Worm (Caenorhabditis elegans) whole organism, dauer: Measurements from ENCODE around the gene Y43F8C.16.

Experiments
- unc-62 ChIP-seq: sonication (generic microtip); optimal IDR thresholded peaks from 2 replicates; lab custom pipeline; 2017; ENCODE audit warnings: missing biosample characterization, missing genetic modification reagents, missing genetic modification characterization

Gene Y43F8C.16

DNA sequence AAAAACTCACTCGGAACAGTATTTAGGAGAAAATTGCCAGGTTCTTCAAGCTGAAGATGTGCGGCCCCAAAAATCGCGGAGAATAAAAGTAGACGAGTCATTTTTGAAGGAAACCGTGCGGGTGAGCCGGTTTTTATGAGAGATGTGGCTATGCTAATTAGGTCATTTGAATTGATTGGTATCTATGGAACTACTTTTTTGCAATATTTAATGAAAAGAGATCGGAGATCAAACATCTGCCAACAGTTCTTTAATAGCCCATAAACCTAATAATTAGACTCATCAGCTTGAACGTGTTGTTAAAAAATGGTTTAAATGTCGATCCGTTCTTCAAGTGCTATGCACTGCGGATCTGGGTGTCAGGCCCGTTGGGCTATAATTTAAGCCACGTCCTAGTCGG, at the start of gene Y43F8C.16:
TSS of gene Y43F8C.16 (minus strand) at position 101 of the 400 bp plus-strand sequence.
- TF ChIP-seq unc-62 (GFP tag; lab: Kevin White, UChicago): no peak

DNA sequence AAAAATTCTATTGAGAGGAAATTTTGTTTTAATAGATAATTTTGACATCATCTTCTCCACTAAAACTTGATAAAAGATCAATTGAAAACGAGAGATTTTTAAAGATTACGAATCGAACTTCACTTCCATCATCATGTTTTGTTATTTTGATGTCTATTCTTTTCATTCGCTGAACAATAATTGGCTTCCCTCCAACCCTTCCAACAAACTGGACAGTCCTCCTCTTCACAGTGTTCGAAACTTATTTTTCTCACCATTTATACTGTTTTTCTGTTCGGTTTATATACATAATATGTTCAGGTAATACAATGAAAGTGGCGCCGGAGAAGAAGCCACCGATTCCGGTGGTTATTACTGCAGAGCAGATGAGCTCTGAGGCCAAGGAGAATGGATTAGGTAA, 45.4 kb upstream of the Y43F8C.16 start, which contains the start of gene M162.5:
TSS of gene M162.5 (plus strand) at position 301 of the 400 bp plus-strand sequence.
- no peak for TF ChIP-seq unc-62 (GFP tag; lab: Kevin White, UChicago)

DNA sequence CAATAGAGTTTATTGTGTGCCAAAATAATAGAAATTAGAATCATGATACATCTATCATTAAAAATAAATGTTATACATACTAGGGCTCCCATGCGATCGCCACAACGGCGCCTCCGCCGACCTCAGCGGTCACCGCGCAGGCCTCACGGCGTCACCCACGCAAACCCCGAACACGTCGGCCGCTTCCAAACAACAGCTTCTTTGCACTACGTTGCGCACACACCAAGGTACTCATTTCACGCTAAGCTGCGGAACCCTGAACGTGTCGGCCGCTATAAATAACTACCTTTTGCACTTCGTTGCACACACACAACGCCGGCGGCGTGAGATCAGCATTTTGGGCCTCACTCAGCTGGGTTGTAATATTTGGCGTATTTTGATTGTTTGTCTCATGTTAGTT, 44.0 kb upstream of the Y43F8C.16 start:
- TF ChIP-seq unc-62 (GFP tag; lab: Kevin White, UChicago): no peak

DNA sequence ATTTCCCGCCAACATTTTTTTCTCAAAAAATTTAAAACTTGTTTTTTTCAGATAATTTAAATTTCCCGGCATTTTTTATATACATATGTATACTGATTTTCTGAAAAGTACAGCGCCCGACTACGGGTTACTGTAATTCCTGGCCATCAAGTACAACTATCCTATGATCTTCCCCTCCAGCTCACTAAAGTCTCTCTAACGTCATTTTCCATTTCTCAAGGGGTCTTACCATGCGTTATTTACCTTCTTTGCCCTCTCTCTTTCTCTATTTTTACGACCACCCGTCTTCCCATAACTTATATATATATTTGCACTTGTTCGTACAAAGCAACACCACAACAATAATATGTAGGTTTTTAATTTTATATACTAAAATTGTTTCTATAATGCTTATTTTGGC, 40.9 kb upstream of the Y43F8C.16 start, which contains the start of gene W04E12.9:
TSS of gene W04E12.9 (plus strand) at position 301 of the 400 bp plus-strand sequence.
- TF ChIP-seq unc-62 (GFP tag; lab: Kevin White, UChicago): no peak

DNA sequence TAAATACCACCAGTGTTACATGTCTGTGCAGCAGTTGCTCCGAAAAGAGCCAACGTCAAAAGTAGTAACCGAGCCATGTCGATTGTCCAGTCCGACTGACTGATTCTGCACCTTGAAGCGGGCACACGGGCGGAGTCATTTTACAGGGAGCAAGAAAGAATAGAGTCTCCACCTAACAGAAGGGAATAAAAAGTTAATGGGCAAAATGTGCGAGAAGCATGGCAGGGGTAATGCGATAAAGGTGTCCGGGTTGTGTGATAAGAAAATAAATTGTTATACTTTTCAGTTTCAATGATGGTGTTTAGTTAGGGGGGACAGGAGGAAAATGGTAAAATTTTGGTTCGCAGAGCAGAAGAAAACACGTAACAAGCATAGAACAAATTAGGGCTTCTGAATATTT, 39.9 kb upstream of the Y43F8C.16 start, which contains the start of gene clec-50:
TSS of gene clec-50 (minus strand) at position 109 of the 400 bp plus-strand sequence.
- no peak for TF ChIP-seq unc-62 (GFP tag; lab: Kevin White, UChicago)

DNA sequence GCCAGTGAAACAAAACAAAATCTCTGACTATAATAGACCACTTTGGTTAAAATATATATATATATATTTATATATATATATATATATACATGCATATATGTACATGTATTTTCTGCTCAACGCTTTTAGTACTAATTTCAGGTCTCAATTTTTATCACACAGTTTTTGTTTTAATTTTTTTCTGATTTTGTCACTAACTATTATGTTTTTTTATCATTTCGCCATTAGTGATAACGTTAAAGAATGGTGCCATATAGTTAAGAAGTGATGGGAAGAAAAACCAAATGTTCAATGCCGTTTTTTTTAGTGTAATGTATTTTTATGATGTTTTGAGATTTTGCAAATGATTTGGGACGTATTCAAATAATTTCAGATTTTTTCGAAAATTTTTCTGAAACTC, 39.0 kb upstream of the Y43F8C.16 start:
- no peak for TF ChIP-seq unc-62 (GFP tag; lab: Kevin White, UChicago)

DNA sequence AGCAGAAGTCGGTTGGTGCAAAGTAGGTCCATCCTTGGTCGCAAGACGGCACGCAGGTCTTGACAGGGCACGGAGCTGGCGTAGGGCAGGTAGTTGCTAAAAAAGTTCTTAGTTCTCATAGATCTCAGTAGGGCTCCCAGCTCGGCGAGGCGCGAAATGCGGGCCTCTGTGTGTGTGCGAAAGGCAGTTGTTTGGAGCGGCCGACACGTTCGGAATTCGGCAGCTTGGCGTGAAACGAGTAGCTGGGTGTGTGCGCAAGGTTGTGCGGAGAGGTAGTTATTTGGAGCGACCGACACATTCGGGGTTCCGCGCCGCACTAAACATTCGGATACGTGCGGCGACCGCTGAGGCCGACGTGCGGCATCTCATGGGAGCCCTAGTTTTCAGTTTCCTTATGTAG, 37.6 kb upstream of the Y43F8C.16 start:
- no peak for TF ChIP-seq unc-62 (GFP tag; lab: Kevin White, UChicago)

DNA sequence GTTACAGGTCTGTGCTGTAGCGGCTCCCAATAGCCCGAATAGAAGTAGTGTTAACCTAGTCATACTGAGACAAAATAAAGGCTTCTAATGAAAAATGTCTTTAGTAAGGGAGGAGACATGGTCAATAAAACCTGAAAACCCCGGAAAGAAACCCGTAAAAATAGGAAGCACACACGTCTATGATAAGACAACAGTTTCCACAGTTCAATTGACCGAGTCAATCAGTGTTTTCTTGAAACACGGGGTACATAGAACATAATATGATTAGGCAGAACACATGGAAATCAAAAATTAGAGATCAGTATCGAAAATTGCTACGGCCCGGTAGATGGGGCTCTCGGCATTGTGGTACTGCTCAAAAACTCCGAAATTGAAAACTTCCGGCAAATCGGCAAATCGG, 35.8 kb upstream of the Y43F8C.16 start, which contains the start of gene clec-49:
TSS of gene clec-49 (minus strand) at position 103 of the 400 bp plus-strand sequence.
- TF ChIP-seq unc-62 (GFP tag; lab: Kevin White, UChicago): no peak

DNA sequence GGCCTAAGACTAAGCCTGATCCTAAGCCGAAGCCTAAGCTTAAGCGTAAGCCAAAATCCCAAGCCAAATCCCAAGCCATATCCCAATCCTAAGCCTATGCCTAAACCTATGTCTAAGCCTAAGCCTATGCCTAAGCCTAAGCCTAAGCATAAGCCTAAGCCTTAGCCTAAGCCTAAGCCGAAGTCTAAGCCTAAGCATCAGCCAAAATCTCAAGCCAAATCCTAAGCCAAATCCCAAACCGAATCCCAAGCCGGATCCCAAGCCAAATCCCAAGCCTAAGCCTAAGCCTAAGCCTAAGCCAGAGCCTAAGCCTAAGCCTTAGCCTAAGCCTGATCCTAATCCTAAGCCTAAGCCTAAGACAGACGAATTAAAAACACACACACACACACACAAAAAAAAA, 31.8 kb upstream of the Y43F8C.16 start:
- no peak for TF ChIP-seq unc-62 (GFP tag; lab: Kevin White, UChicago)

DNA sequence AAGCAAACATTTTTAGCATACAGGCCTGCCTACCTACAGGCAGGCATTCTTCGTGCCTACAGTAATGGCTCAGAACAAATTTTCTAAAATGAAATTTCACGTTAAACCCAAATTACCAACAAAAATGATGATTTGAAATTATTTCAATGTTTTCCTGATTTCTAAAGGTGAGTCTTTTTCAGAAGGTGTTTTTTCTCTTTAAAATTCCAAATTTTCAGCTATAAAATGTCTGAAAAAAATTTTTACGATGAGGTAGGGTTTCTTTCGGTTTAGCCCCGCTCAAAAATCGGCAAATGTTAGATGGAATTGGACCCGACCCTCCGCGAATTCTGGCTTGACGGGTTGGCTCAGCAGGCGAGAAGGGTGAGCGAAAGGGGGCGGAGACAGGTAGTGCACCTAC, 30.5 kb upstream of the Y43F8C.16 start, which contains the start of gene W04E12.5:
TSS of gene W04E12.5 (plus strand) at position 301 of the 400 bp plus-strand sequence.
- no peak for TF ChIP-seq unc-62 (GFP tag; lab: Kevin White, UChicago)

DNA sequence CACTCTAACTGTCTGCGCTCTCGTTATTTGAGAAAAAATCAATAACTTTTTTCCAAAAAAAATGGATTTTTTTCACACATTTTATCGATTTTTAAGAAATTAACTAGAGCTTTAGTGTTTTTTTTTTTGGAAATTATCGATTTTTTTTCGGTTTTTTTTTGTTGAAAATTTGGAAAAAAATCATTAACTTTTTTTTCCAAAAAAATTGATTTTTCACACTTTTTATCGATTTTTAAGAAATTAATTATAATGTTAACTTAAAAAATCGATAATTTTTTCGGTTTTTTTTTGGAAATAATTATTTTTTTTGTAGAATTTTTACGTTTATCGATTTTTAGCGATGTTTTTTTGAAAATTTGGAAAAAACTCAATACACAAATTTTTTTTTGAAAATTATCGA, 28.9 kb upstream of the Y43F8C.16 start:
- no peak for TF ChIP-seq unc-62 (GFP tag; lab: Kevin White, UChicago)

DNA sequence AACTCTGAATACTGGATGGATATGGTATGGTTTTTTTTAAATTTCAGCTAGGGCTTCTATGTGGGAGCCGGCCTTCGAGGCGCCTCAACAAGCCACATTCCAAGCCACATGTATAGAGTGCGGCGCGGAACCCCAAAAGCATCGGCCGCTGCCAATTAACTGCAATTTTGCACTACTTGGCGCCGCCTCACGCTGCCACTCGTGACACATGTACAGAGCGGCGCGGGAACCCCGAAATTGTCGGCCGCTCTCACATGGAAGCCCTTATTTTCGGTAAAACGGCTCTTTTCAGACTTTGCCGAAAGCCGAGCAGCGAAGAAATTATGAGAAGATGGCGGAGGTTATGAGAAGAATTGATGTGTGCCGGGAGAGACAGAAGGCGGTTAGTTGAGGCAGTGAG, 28.5 kb upstream of the Y43F8C.16 start:
- no peak for TF ChIP-seq unc-62 (GFP tag; lab: Kevin White, UChicago)

DNA sequence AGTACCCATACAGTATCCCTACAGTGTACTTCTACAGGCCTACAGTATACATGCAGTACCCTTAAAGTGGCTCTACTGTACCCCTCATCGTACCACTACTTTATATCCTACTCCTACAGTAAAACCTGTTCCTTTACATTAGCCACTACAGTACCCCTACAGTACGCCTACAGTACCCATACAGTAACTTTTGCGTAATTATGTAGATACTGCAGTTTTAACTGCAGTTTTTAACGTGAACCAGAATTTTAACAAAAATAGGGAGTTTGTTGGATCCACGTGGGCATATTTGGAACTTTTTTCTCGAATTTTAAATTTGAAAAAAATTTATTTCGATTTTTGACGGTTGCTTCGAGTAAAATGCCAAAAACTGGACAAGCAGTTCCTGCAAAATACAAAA, 28.0 kb upstream of the Y43F8C.16 start, which contains the start of gene W04E12.4:
TSS of gene W04E12.4 (plus strand) at position 301 of the 400 bp plus-strand sequence.
- TF ChIP-seq unc-62 (GFP tag; lab: Kevin White, UChicago): no peak

DNA sequence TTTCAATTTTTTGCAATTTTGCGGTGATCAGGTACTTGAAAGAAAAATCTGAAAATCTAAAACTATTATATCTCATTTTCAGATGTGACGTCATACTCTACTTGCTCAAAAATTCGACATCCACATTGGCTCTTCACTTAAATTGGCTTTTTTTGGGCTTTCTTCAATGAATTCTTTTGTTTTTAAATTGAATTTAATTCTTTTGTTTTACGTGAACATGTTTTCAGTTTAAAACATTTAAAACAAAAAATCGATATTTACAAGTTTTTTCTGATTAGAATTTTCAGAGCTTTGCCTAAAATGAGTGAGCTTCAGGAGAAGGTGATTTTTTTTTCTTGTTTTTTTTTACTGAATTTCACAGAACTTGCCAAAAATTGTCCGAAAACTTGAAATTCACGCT, 26.3 kb upstream of the Y43F8C.16 start, which contains the start of gene W04E12.3:
TSS of gene W04E12.3 (plus strand) at position 301 of the 400 bp plus-strand sequence.
- TF ChIP-seq unc-62 (GFP tag; lab: Kevin White, UChicago): no peak

DNA sequence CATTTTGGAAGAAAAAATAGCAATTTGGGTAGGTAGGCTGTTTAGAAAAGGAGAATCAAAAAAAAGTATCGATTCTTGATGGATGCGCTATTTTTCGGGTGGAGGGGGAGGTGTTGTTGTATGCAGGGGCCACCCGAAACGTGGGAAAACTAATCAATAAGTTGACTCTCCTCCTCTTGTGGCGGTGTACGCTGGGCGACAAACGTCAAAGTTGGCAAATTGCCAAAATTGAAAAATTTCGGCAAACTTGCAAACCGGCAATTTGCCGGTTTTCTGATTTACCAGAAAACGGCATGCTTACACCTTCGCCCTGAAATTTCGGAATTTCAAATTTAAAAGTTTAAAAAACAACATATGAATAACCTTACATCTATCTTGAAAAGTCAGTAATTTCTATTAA, 25.7 kb upstream of the Y43F8C.16 start, which contains the start of gene W04E12.2:
TSS of gene W04E12.2 (minus strand) at position 101 of the 400 bp plus-strand sequence.
- no peak for TF ChIP-seq unc-62 (GFP tag; lab: Kevin White, UChicago)

DNA sequence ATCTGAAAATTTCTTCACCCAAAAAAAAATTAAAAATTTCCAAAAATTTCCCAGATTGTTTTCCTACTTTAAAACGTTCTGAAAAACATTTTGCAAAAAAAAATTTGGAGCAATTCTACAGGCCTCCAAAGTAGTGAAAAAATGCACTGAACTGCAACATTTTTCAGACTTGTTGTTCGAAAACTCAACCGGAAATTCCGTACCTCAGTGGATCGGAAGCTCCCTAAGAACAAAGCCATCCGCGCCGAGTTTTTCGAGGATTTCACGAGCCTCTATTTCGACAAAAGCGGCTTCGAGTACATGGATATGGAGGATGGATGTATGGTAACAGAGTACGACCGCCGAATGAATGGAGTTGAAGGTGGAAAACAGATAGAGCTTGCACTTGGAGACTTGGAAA, 22.8 kb upstream of the Y43F8C.16 start, which contains the start of gene fbxa-131:
TSS of gene fbxa-131 (plus strand) at position 301 of the 400 bp plus-strand sequence.
- no peak for TF ChIP-seq unc-62 (GFP tag; lab: Kevin White, UChicago)

DNA sequence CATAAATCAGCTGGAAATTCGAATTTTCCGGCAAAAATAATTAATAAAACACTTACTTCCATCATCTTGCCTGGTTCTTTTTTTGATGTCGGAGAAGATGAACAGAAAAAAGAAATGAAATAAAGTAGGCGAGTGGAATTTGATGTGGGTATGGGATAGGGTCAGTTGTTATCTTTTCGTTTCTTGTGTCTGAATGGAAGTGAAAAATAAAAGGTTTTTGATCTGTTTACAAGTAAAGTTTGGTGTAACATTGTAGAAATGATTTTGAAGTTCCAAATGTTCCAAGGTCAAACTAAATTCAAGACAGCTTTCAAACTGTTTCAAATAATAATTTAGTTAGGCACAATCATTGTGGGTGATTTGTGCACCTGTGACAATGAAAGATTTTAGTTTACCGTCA, 22.1 kb upstream of the Y43F8C.16 start, which contains the start of gene W04E12.7:
TSS of gene W04E12.7 (minus strand) at position 101 of the 400 bp plus-strand sequence.
- TF ChIP-seq unc-62 (GFP tag; lab: Kevin White, UChicago): no peak
